Worm (Caenorhabditis elegans) whole organism, young adult: ENCODE results near the gene cpt-4.

ENCODE experiments used
- F10E7.11 ChIP-seq: sonication (generic microtip); optimal IDR thresholded peaks from 2 replicates; lab custom pipeline; 2017; ENCODE audit warnings: mild to moderate bottlenecking, missing genetic modification characterization, moderate library complexity, missing compliant biosample characterization
- F52B5.7 ChIP-seq: sonication (generic microtip); optimal IDR thresholded peaks from 2 replicates; lab custom pipeline; 2016; ENCODE audit warnings: mild to moderate bottlenecking, missing genetic modification characterization, missing compliant biosample characterization
- let-526 ChIP-seq: fragments of 200-800 bp; sonication (Bioruptor generic); IDR thresholded peaks from 2 replicates; pipeline ENCODE4 v1.3.6; 2022; ENCODE audit warnings: missing genetic modification reagents, missing genetic modification characterization, missing compliant biosample characterization
- madf-3 ChIP-seq: fragments of 200-800 bp; sonication (Bioruptor generic); IDR thresholded peaks from 2 replicates; pipeline ENCODE4 v1.3.6; 2022; ENCODE audit warnings: missing genetic modification reagents, missing genetic modification characterization, missing compliant biosample characterization
- nfya-1 ChIP-seq: sonication (generic microtip); optimal IDR thresholded peaks from 2 replicates; lab custom pipeline; 2017; ENCODE audit warnings: antibody characterized with exemption, missing compliant biosample characterization, missing genetic modification characterization, borderline replicate concordance; ENCODE audit not compliant: insufficient read depth
- rpc-1 ChIP-seq, 2 experiments: fragments of 150-350 bp in 1 of 2; sonication (generic microtip) in 1 of 2; optimal IDR thresholded peaks; 2 replicates each; lab custom pipeline; 2014 to 2018; ENCODE audit warnings: missing biosample characterization in 1 of 2, missing genetic modification characterization in 1 of 2, missing genetic modification reagents in 1 of 2, missing genotype in 1 of 2

DNA sequence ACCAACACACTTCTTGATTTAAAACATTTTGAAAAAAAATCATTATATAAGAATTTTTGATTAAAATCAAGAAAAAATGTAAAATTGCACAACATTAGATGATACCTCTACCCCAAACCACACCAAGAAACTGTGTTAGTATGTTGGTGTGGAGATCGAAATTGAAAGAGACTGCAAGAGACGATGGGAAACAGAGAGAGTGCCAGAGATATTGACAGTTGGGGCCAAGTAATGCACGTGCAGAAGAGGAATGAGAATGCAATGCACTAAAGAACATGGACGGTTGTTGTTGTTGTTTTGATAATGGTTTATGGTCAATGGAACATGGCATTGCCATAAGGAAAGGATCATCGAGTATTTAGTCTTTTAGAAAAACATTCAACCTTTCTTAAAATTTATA, 4.7 kb upstream of the cpt-4 start:
- TF ChIP-seq rpc-1 (optimal IDR thresholded peaks at IDR 0.05; lab: Kevin White, UChicago) (no peak), rpc-1 (tag; optimal IDR thresholded peaks at IDR 0.05; lab: Kevin White, UChicago) (no peak), F10E7.11 (no peak), nfya-1 (tag; lab: Kevin White, UChicago) (no peak), madf-3 (GFP tag; lab: Robert Waterston, UW) (no peak), F52B5.7 (no peak), let-526 (GFP tag; lab: Robert Waterston, UW) (0 out of 2 replicates have a peak, but pooled peaks have one; percentile 55)
